Worm (Caenorhabditis elegans) whole organism, young adult: ENCODE data around the gene lim-6.

Experiments used
- C17E4.6 ChIP-seq: fragments of 200-800 bp; sonication (Bioruptor generic); IDR thresholded peaks from 2 replicates; pipeline ENCODE4 v1.3.6; 2022; ENCODE audit warnings: missing genetic modification reagents, missing genetic modification characterization, missing compliant biosample characterization
- F39B2.1 ChIP-seq: fragments of 200-800 bp; sonication (Bioruptor generic); IDR thresholded peaks from 2 replicates; pipeline ENCODE4 v1.3.6; 2022; ENCODE audit warnings: missing genetic modification reagents, missing genetic modification characterization, missing compliant biosample characterization
- F49E8.2 ChIP-seq: sonication (generic microtip); optimal IDR thresholded peaks from 3 replicates; lab custom pipeline; 2017; ENCODE audit warnings: missing genetic modification characterization, mild to moderate bottlenecking, missing compliant biosample characterization, antibody characterized with exemption, moderate library complexity; ENCODE audit not compliant: insufficient read depth
- F57A8.1 ChIP-seq: fragments of 200-800 bp; sonication (Bioruptor generic); optimal IDR thresholded peaks from 2 replicates; lab custom pipeline; 2018; ENCODE audit warnings: mild to moderate bottlenecking, missing genetic modification characterization, moderate library complexity, missing compliant biosample characterization
- K11D2.4 ChIP-seq: fragments of 200-800 bp; sonication (Bioruptor generic); IDR thresholded peaks from 2 replicates; pipeline ENCODE4 v1.3.6; 2022; ENCODE audit warnings: missing genetic modification reagents, missing genetic modification characterization, missing compliant biosample characterization
- ZK185.1 ChIP-seq: sonication (generic microtip); optimal IDR thresholded peaks from 2 replicates; lab custom pipeline; 2016; ENCODE audit warnings: mild to moderate bottlenecking, missing genetic modification characterization, missing compliant biosample characterization; ENCODE audit not compliant: poor library complexity, severe bottlenecking
- akir-1 ChIP-seq: fragments of 200-800 bp; sonication (Bioruptor generic); optimal IDR thresholded peaks from 2 replicates; lab custom pipeline; 2018; ENCODE audit warnings: mild to moderate bottlenecking, missing genetic modification characterization, moderate library complexity, missing compliant biosample characterization
- aptf-2 ChIP-seq: fragments of 200-800 bp; sonication (Bioruptor generic); conservative IDR thresholded peaks from 2 replicates; pipeline ENCODE4 v1.3.6; 2022; ENCODE audit warnings: missing genetic modification reagents, missing genetic modification characterization, missing compliant biosample characterization
- athp-1 ChIP-seq: sonication (generic microtip); optimal IDR thresholded peaks from 2 replicates; lab custom pipeline; 2017; ENCODE audit warnings: mild to moderate bottlenecking, missing genetic modification characterization, missing compliant biosample characterization
- attf-6 ChIP-seq: fragments of 200-800 bp; sonication (Bioruptor generic); IDR thresholded peaks from 2 replicates; pipeline ENCODE4 v1.3.6; 2022; ENCODE audit warnings: missing genetic modification reagents, missing genetic modification characterization, missing compliant biosample characterization
- cebp-1 ChIP-seq, 2 experiments: fragments of 200-800 bp in 1 of 2; sonication (Bioruptor generic) in 1 of 2; sonication (generic microtip) in 1 of 2; IDR thresholded peaks in 1 of 2; optimal IDR thresholded peaks in 1 of 2; 2 replicates each; pipeline versions ENCODE4 v1.3.6 to Lab custom; 2017 to 2022; ENCODE audit warnings: missing compliant biosample characterization in 2 of 2, missing genetic modification characterization in 2 of 2, mild to moderate bottlenecking in 1 of 2, missing genetic modification reagents in 1 of 2, moderate library complexity in 1 of 2
- ceh-27 ChIP-seq: fragments of 200-800 bp; sonication (Bioruptor generic); optimal IDR thresholded peaks from 2 replicates; lab custom pipeline; 2018; ENCODE audit warnings: mild to moderate bottlenecking, missing genetic modification characterization, moderate library complexity, missing compliant biosample characterization
- ceh-58 ChIP-seq: fragments of 200-800 bp; sonication (Bioruptor generic); IDR thresholded peaks from 2 replicates; pipeline ENCODE4 v1.3.6; 2022; ENCODE audit warnings: missing genetic modification characterization, missing compliant biosample characterization
- dpl-1 ChIP-seq: fragments of 150-350 bp; optimal IDR thresholded peaks from 2 replicates; lab custom pipeline; 2014; ENCODE audit warnings: missing biosample characterization, missing genetic modification reagents, missing genetic modification characterization
- fkh-3 ChIP-seq: sonication (generic microtip); optimal IDR thresholded peaks from 2 replicates; lab custom pipeline; 2016; ENCODE audit warnings: mild to moderate bottlenecking, missing genetic modification characterization, missing compliant biosample characterization
- him-1 ChIP-seq: sonication (generic microtip); optimal IDR thresholded peaks from 2 replicates; lab custom pipeline; 2016; ENCODE audit warnings: missing genotype, missing genetic modification reagents, missing genetic modification characterization, missing compliant biosample characterization
- lin-26 ChIP-seq: fragments of 200-800 bp; sonication (Bioruptor generic); IDR thresholded peaks from 2 replicates; pipeline ENCODE4 v1.3.6; 2022; ENCODE audit warnings: missing genetic modification reagents, missing genetic modification characterization, missing compliant biosample characterization
- lin-40 ChIP-seq: sonication (generic microtip); optimal IDR thresholded peaks from 2 replicates; lab custom pipeline; 2016; ENCODE audit warnings: missing genetic modification characterization, mild to moderate bottlenecking, missing compliant biosample characterization, missing genotype, missing genetic modification reagents
- mes-4 ChIP-seq: sonication (generic microtip); optimal IDR thresholded peaks from 2 replicates; lab custom pipeline; 2016; ENCODE audit warnings: missing genotype, missing genetic modification characterization, missing compliant biosample characterization
- mxl-1 ChIP-seq: sonication (generic microtip); optimal IDR thresholded peaks from 2 replicates; lab custom pipeline; 2016; ENCODE audit warnings: missing genetic modification characterization, missing compliant biosample characterization
- nfya-2 ChIP-seq: fragments of 200-800 bp; sonication (Bioruptor generic); IDR thresholded peaks from 2 replicates; pipeline ENCODE4 v1.3.6; 2022; ENCODE audit warnings: missing genetic modification reagents, missing genetic modification characterization, missing compliant biosample characterization
- nhr-27 ChIP-seq: fragments of 200-800 bp; sonication (Bioruptor generic); optimal IDR thresholded peaks from 2 replicates; lab custom pipeline; 2018; ENCODE audit warnings: mild to moderate bottlenecking, missing genetic modification characterization, moderate library complexity, missing compliant biosample characterization
- nhr-80 ChIP-seq: sonication (generic microtip); optimal IDR thresholded peaks from 2 replicates; lab custom pipeline; 2016; ENCODE audit warnings: missing genetic modification characterization, missing compliant biosample characterization
- pbrm-1 ChIP-seq: fragments of 200-800 bp; sonication (Bioruptor generic); IDR thresholded peaks from 2 replicates; pipeline ENCODE4 v1.3.6; 2022; ENCODE audit warnings: missing genetic modification reagents, missing genetic modification characterization, missing compliant biosample characterization
- rcor-1 ChIP-seq: fragments of 200-800 bp; sonication (Bioruptor generic); IDR thresholded peaks from 2 replicates; pipeline ENCODE4 v1.3.6; 2022; ENCODE audit warnings: missing genetic modification reagents, missing genetic modification characterization, missing compliant biosample characterization
- repo-1 ChIP-seq: sonication (generic microtip); optimal IDR thresholded peaks from 2 replicates; lab custom pipeline; 2017; ENCODE audit warnings: mild to moderate bottlenecking, missing genetic modification characterization, missing compliant biosample characterization
- somi-1 ChIP-seq: fragments of 200-800 bp; sonication (Bioruptor generic); optimal IDR thresholded peaks from 2 replicates; lab custom pipeline; 2018; ENCODE audit warnings: mild to moderate bottlenecking, missing genetic modification characterization, missing compliant biosample characterization
- tlf-1 ChIP-seq: fragments of 200-800 bp; sonication (Bioruptor generic); optimal IDR thresholded peaks from 2 replicates; lab custom pipeline; 2018; ENCODE audit warnings: mild to moderate bottlenecking, missing genetic modification characterization, missing compliant biosample characterization
- unc-62 ChIP-seq: fragments of 150-350 bp; optimal IDR thresholded peaks from 2 replicates; lab custom pipeline; 2014; ENCODE audit warnings: missing biosample characterization, missing genetic modification reagents, missing genetic modification characterization
- ztf-18 ChIP-seq: sonication (generic microtip); optimal IDR thresholded peaks from 2 replicates; lab custom pipeline; 2016; ENCODE audit warnings: missing genotype, mild to moderate bottlenecking, missing genetic modification characterization, missing compliant biosample characterization
- ztf-6 ChIP-seq: fragments of 200-800 bp; sonication (Bioruptor generic); IDR thresholded peaks from 2 replicates; pipeline ENCODE4 v1.3.6; 2022; ENCODE audit warnings: missing genetic modification reagents, missing genetic modification characterization, missing compliant biosample characterization

lim-6 gene

ce11 chrX:1122198-1122597, 49.9 kb downstream of the lim-6 start:
- TF ChIP-seq lin-26 (GFP tag; lab: Robert Waterston, UW): no peak
- TF ChIP-seq him-1 (tag; lab: Kevin White, UChicago): no peak
- TF ChIP-seq attf-6 (GFP tag; lab: Robert Waterston, UW): no peak
- no peak for TF ChIP-seq athp-1 (tag; lab: Kevin White, UChicago)
- TF ChIP-seq ceh-58 (GFP tag; lab: Robert Waterston, UW): no peak
- TF ChIP-seq fkh-3: no peak
- TF ChIP-seq F39B2.1 (GFP tag; lab: Robert Waterston, UW): no peak
- TF ChIP-seq ceh-27 (GFP tag; lab: Kevin White, UChicago): no peak
- TF ChIP-seq, all 124 proteins: peak for 0

- TF ChIP-seq him-1 (tag; lab: Kevin White, UChicago) (no peak), dpl-1 (GFP tag; lab: Kevin White, UChicago) (no peak), nhr-27 (tag; lab: Kevin White, UChicago) (no peak), F49E8.2 (tag; lab: Kevin White, UChicago) (no peak), ztf-18 (tag; lab: Kevin White, UChicago) (no peak), ZK185.1 (tag; lab: Kevin White, UChicago) (no peak), nfya-2 (GFP tag; lab: Robert Waterston, UW) (no peak), K11D2.4 (no peak), unc-62 (GFP tag; lab: Kevin White, UChicago) (no peak), cebp-1 (GFP tag; IDR thresholded peaks at IDR 0.05; lab: Robert Waterston, UW) (no peak), cebp-1 (tag; optimal IDR thresholded peaks at IDR 0.05; lab: Kevin White, UChicago) (no peak), ztf-6 (no peak), mes-4 (tag; lab: Kevin White, UChicago) (no peak), ceh-27 (GFP tag; lab: Kevin White, UChicago) (no peak)
Measured at ce11 chrX:1123471-1123870, 51.2 kb downstream of the lim-6 start.

- TF ChIP-seq somi-1 (GFP tag; lab: Kevin White, UChicago) (peak; percentile 24), akir-1 (GFP tag; lab: Kevin White, UChicago) (no peak), repo-1 (tag; lab: Kevin White, UChicago) (no peak), mxl-1 (tag; lab: Kevin White, UChicago) (no peak), lin-40 (peak; percentile 39), pbrm-1 (GFP tag; lab: Robert Waterston, UW) (no peak), C17E4.6 (no peak), rcor-1 (no peak), F57A8.1 (GFP tag; lab: Kevin White, UChicago) (no peak)
- TF ChIP-seq, all 124 proteins: peak for 2
Measured at ce11 chrX:1124146-1124545, 51.9 kb downstream of the lim-6 start, which contains the start of gene C05D9.9. Gene C05D9.9, minus strand, starts transcription at chrX:1124246.

DNA sequence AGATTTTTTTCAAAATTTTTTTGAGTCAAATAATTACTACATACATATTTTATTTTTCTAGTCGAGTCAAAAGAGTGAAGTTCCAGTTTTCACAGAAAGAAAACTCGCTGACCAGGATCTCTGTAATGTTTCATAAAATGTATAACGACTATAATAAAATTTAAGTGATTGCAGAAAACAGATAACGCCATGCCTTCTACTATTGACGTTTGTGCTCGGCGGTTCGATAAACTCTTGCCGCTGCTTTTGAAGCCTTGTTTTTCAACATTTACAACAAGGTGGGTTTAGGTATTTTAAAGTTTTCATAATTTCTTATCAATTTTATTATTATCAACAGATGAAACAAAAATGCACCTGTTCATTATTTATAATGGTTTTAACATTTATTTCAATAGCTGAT, 53.2 kb downstream of the lim-6 start, which contains the start of gene lmp-2:
Gene lmp-2 (plus strand): TSS at position 190 of the 400 bp plus-strand sequence.
- TF ChIP-seq dpl-1 (GFP tag; lab: Kevin White, UChicago): no peak
- no peak for TF ChIP-seq aptf-2 (GFP tag; lab: Robert Waterston, UW)
- peak; percentile 43 for TF ChIP-seq nhr-80 (tag; lab: Kevin White, UChicago)

ce11 chrX:1126207-1126606, 54.0 kb downstream of the lim-6 start:
- TF ChIP-seq nhr-80 (tag; lab: Kevin White, UChicago) (peak; percentile 31), tlf-1 (GFP tag; lab: Kevin White, UChicago) (no peak)
- TF ChIP-seq, all 124 proteins: peak for 1
